Fruit fly (Drosophila melanogaster) whole organism, embryonic: ENCODE results near the gene Pax.

Experiments
- Abd-B ChIP-seq: fragments of 200-800 bp; sonication (Bioruptor generic); optimal IDR thresholded peaks from 2 replicates; lab custom pipeline; 2018; ENCODE audit warnings: missing biosample characterization, mild to moderate bottlenecking, missing genetic modification characterization, moderate library complexity
- CG10267 ChIP-seq: fragments of 200-800 bp; sonication (Bioruptor generic); optimal IDR thresholded peaks from 2 replicates; lab custom pipeline; 2018; ENCODE audit warnings: missing biosample characterization, mild to moderate bottlenecking, missing genetic modification characterization, moderate library complexity
- CG12236 ChIP-seq: fragments of 200-800 bp; sonication (Bioruptor generic); optimal IDR thresholded peaks from 2 replicates; lab custom pipeline; 2016; ENCODE audit warnings: missing biosample characterization, missing genetic modification characterization
- CG12769 ChIP-seq: fragments of 200-800 bp; sonication (Bioruptor generic); optimal IDR thresholded peaks from 2 replicates; lab custom pipeline; 2019; ENCODE audit warnings: missing biosample characterization, mild to moderate bottlenecking, missing genetic modification characterization, moderate library complexity
- CG15479 ChIP-seq: fragments of 200-800 bp; sonication (Bioruptor generic); optimal IDR thresholded peaks from 3 replicates; lab custom pipeline; 2019; ENCODE audit warnings: missing biosample characterization, mild to moderate bottlenecking, missing genetic modification characterization, moderate library complexity
- CG1647 ChIP-seq: fragments of 200-800 bp; sonication (Bioruptor generic); optimal IDR thresholded peaks from 3 replicates; lab custom pipeline; 2016; ENCODE audit warnings: missing biosample characterization, missing genetic modification characterization
- CG16863 ChIP-seq: fragments of 200-800 bp; sonication (Bioruptor generic); optimal IDR thresholded peaks from 3 replicates; lab custom pipeline; 2016; ENCODE audit warnings: missing biosample characterization, missing genetic modification characterization
- CG17359 ChIP-seq: fragments of 200-800 bp; sonication (Bioruptor generic); optimal IDR thresholded peaks from 3 replicates; lab custom pipeline; 2018; ENCODE audit warnings: missing biosample characterization, mild to moderate bottlenecking, missing genetic modification characterization, moderate library complexity
- CG18599 ChIP-seq: fragments of 200-800 bp; sonication (Bioruptor generic); optimal IDR thresholded peaks from 3 replicates; lab custom pipeline; 2017; ENCODE audit warnings: missing biosample characterization, missing genetic modification characterization, mild to moderate bottlenecking, moderate library complexity, missing genetic modification reagents
- CG2678 ChIP-seq: fragments of 200-800 bp; sonication (Bioruptor generic); optimal IDR thresholded peaks from 3 replicates; lab custom pipeline; 2019; ENCODE audit warnings: missing biosample characterization, mild to moderate bottlenecking, missing genetic modification characterization, moderate library complexity
- CG30020 ChIP-seq: fragments of 200-800 bp; optimal IDR thresholded peaks from 2 replicates; lab custom pipeline; 2019; ENCODE audit warnings: missing biosample characterization, mild to moderate bottlenecking, missing genetic modification characterization, moderate library complexity
- CG3065 ChIP-seq: fragments of 200-800 bp; sonication (Bioruptor generic); optimal IDR thresholded peaks from 2 replicates; lab custom pipeline; 2016; ENCODE audit warnings: missing biosample characterization, missing genetic modification characterization
- CG32532 ChIP-seq: fragments of 200-800 bp; sonication (Bioruptor generic); IDR thresholded peaks from 2 replicates; pipeline ENCODE4 v1.3.6; 2022; ENCODE audit warnings: missing biosample characterization, missing genetic modification characterization
- CG6791 ChIP-seq: fragments of 200-800 bp; sonication (Bioruptor generic); IDR thresholded peaks from 3 replicates; pipeline ENCODE4 v1.3.6; 2022; ENCODE audit warnings: missing biosample characterization, missing genetic modification characterization; ENCODE audit not compliant: partially characterized antibody
- CG7928 ChIP-seq: fragments of 200-800 bp; sonication (Bioruptor generic); optimal IDR thresholded peaks from 2 replicates; lab custom pipeline; 2017; ENCODE audit warnings: missing biosample characterization, mild to moderate bottlenecking, missing genetic modification characterization
- CG9876 ChIP-seq: fragments of 200-800 bp; sonication (Bioruptor generic); optimal IDR thresholded peaks from 2 replicates; lab custom pipeline; 2016; ENCODE audit warnings: missing biosample characterization, missing genetic modification characterization
- CrebB ChIP-seq: fragments of 200-800 bp; sonication (Bioruptor generic); optimal IDR thresholded peaks from 3 replicates; lab custom pipeline; 2018; ENCODE audit warnings: missing biosample characterization, mild to moderate bottlenecking, missing genetic modification characterization
- Dll ChIP-seq: fragments of 200-800 bp; sonication (Bioruptor generic); IDR thresholded peaks from 4 replicates; pipeline ENCODE4 v1.3.6; 2022; ENCODE audit warnings: missing biosample characterization, missing genetic modification characterization; ENCODE audit not compliant: partially characterized antibody
- Doc2 ChIP-seq: fragments of 200-800 bp; sonication (Bioruptor generic); IDR thresholded peaks from 2 replicates; pipeline ENCODE4 v1.3.6; 2022; ENCODE audit warnings: missing biosample characterization, missing genetic modification characterization
- ERR ChIP-seq: fragments of 200-800 bp; sonication (Bioruptor generic); optimal IDR thresholded peaks from 2 replicates; lab custom pipeline; 2016; ENCODE audit warnings: missing biosample characterization, missing genetic modification characterization
- Elba2 ChIP-seq: fragments of 200-800 bp; sonication (Bioruptor generic); optimal IDR thresholded peaks from 3 replicates; lab custom pipeline; 2016; ENCODE audit warnings: missing biosample characterization, missing genetic modification characterization
- MBD-R2 ChIP-seq: fragments of 200-800 bp; sonication (Bioruptor generic); IDR thresholded peaks from 2 replicates; pipeline ENCODE4 v1.3.6; 2022; ENCODE audit warnings: missing biosample characterization, missing genetic modification characterization
- Oaz ChIP-seq: fragments of 200-800 bp; sonication (Bioruptor generic); IDR thresholded peaks from 2 replicates; pipeline ENCODE4 v1.3.6; 2022; ENCODE audit warnings: missing biosample characterization, missing genetic modification characterization
- Side ChIP-seq: fragments of 200-800 bp; sonication (Bioruptor generic); optimal IDR thresholded peaks from 2 replicates; lab custom pipeline; 2016; ENCODE audit warnings: missing biosample characterization, missing genetic modification characterization
- Xrp1 ChIP-seq: fragments of 200-800 bp; sonication (Bioruptor generic); IDR thresholded peaks from 2 replicates; pipeline ENCODE4 v1.3.6; 2022; ENCODE audit warnings: missing biosample characterization, missing genetic modification characterization
- caup ChIP-seq: fragments of 200-800 bp; sonication (Bioruptor generic); optimal IDR thresholded peaks from 3 replicates; lab custom pipeline; 2017; ENCODE audit warnings: missing biosample characterization, mild to moderate bottlenecking, missing genetic modification characterization, moderate library complexity; ENCODE audit not compliant: severe bottlenecking
- corto ChIP-seq: fragments of 200-800 bp; sonication (Bioruptor generic); optimal IDR thresholded peaks from 2 replicates; lab custom pipeline; 2016; ENCODE audit warnings: missing biosample characterization, mild to moderate bottlenecking, missing genetic modification characterization, moderate library complexity
- crc ChIP-seq: fragments of 200-800 bp; sonication (Bioruptor generic); optimal IDR thresholded peaks from 2 replicates; lab custom pipeline; 2016; ENCODE audit warnings: missing biosample characterization, missing genetic modification characterization
- crol ChIP-seq: fragments of 200-800 bp; sonication (Bioruptor generic); IDR thresholded peaks from 2 replicates; pipeline ENCODE4 v1.3.6; 2022; ENCODE audit warnings: missing biosample characterization, missing genetic modification characterization
- dati ChIP-seq: fragments of 200-800 bp; sonication (Bioruptor generic); IDR thresholded peaks from 2 replicates; pipeline ENCODE4 v1.3.6; 2022; ENCODE audit warnings: missing biosample characterization, missing genetic modification characterization
- disco-r ChIP-seq: fragments of 200-800 bp; sonication (Bioruptor generic); optimal IDR thresholded peaks from 2 replicates; lab custom pipeline; 2016; ENCODE audit warnings: missing biosample characterization, missing genetic modification characterization
- dpn ChIP-seq, 2 experiments: fragments of 200-800 bp; sonication (Bioruptor generic); optimal IDR thresholded peaks; 3 replicates each; lab custom pipeline; 2016; ENCODE audit warnings: missing biosample characterization in 2 of 2, missing genetic modification characterization in 2 of 2
- en ChIP-seq: fragments of 200-800 bp; sonication (Bioruptor generic); optimal IDR thresholded peaks from 2 replicates; lab custom pipeline; 2016; ENCODE audit warnings: missing biosample characterization, missing genetic modification characterization
- kah ChIP-seq: fragments of 200-800 bp; sonication (Bioruptor generic); optimal IDR thresholded peaks from 2 replicates; lab custom pipeline; 2018; ENCODE audit warnings: missing biosample characterization, mild to moderate bottlenecking, missing genetic modification characterization
- mld ChIP-seq: fragments of 200-800 bp; sonication (Bioruptor generic); IDR thresholded peaks from 3 replicates; pipeline ENCODE4 v1.3.6; 2022; ENCODE audit warnings: missing biosample characterization, missing genetic modification characterization; ENCODE audit not compliant: partially characterized antibody
- otp ChIP-seq: fragments of 200-800 bp; sonication (Bioruptor generic); IDR thresholded peaks from 3 replicates; pipeline ENCODE4, ENCODE4 v1.3.6; 2022; ENCODE audit warnings: missing biosample characterization, missing genetic modification characterization
- p53 ChIP-seq: fragments of 200-800 bp; sonication (Bioruptor generic); optimal IDR thresholded peaks from 2 replicates; lab custom pipeline; 2016; ENCODE audit warnings: missing biosample characterization, missing genetic modification characterization
- pan ChIP-seq, 4 experiments: fragments of >200 bp in 3 of 4; fragments of 200-800 bp in 1 of 4; sonication (Bioruptor generic) in 1 of 4; optimal IDR thresholded peaks in 3 of 4; IDR thresholded peaks in 1 of 4; 2 replicates each; pipeline versions ENCODE4 v1.3.6 to Lab custom; 2017 to 2022; ENCODE audit warnings: missing biosample characterization in 2 of 4, missing genetic modification characterization in 2 of 4, mixed read lengths in 1 of 4
- pum ChIP-seq: fragments of 200-800 bp; sonication (Bioruptor generic); optimal IDR thresholded peaks from 2 replicates; lab custom pipeline; 2016; ENCODE audit warnings: missing biosample characterization, missing genetic modification characterization
- sd ChIP-seq: fragments of 200-800 bp; sonication (Bioruptor generic); optimal IDR thresholded peaks from 3 replicates; lab custom pipeline; 2018; ENCODE audit warnings: missing biosample characterization, mild to moderate bottlenecking, missing genetic modification characterization, moderate library complexity
- sim ChIP-seq: fragments of 200-800 bp; sonication (Bioruptor generic); IDR thresholded peaks from 2 replicates; pipeline ENCODE4 v1.3.6; 2022; ENCODE audit warnings: missing biosample characterization, missing genetic modification characterization
- stwl ChIP-seq: fragments of 200-800 bp; sonication (Bioruptor generic); optimal IDR thresholded peaks from 3 replicates; lab custom pipeline; 2018; ENCODE audit warnings: missing biosample characterization, mild to moderate bottlenecking, missing genetic modification characterization, moderate library complexity
- trh ChIP-seq: fragments of 200-800 bp; sonication (Bioruptor generic); optimal IDR thresholded peaks from 2 replicates; lab custom pipeline; 2016; ENCODE audit warnings: missing biosample characterization, missing genetic modification characterization
- ttk ChIP-seq: fragments of 200-800 bp; sonication (Bioruptor generic); IDR thresholded peaks from 2 replicates; pipeline ENCODE4 v2.1.2; 2022; ENCODE audit warnings: missing biosample characterization, missing genetic modification characterization
- vnd ChIP-seq: fragments of 200-800 bp; sonication (Bioruptor generic); IDR thresholded peaks from 3 replicates; pipeline ENCODE4 v1.3.6; 2022; ENCODE audit warnings: missing biosample characterization, missing genetic modification characterization; ENCODE audit not compliant: partially characterized antibody
- wek ChIP-seq: fragments of 200-800 bp; sonication (Bioruptor generic); optimal IDR thresholded peaks from 3 replicates; lab custom pipeline; 2018; ENCODE audit warnings: missing biosample characterization, mild to moderate bottlenecking, missing genetic modification characterization, moderate library complexity
- zen2 ChIP-seq: fragments of 200-800 bp; sonication (Bioruptor generic); IDR thresholded peaks from 3 replicates; pipeline ENCODE4 v1.3.6; 2022; ENCODE audit warnings: missing biosample characterization, missing genetic modification characterization; ENCODE audit not compliant: partially characterized antibody

Gene Pax

dm6 chr2L:19452535-19453317 is 26.3 kb upstream of the Pax start (continued):
- no peak for TF ChIP-seq CG10267 (tag; lab: Kevin White, UChicago)
- no peak for TF ChIP-seq CG1647 (GFP tag; lab: Kevin White, UChicago)
- no peak for TF ChIP-seq dati
- TF ChIP-seq trh (GFP tag; lab: Kevin White, UChicago): no peak
- no peak for TF ChIP-seq pum (GFP tag; lab: Kevin White, UChicago)
- TF ChIP-seq otp: no peak
- TF ChIP-seq CG18599 (GFP tag; lab: Kevin White, UChicago): peak; percentile 32
- no peak for TF ChIP-seq CG3065 (GFP tag; lab: Kevin White, UChicago)
- no peak for TF ChIP-seq vnd (GFP tag; lab: Robert Waterston, UW)
- no peak for TF ChIP-seq Oaz
- no peak for TF ChIP-seq corto (GFP tag; lab: Kevin White, UChicago)
- TF ChIP-seq zen2 (GFP tag; lab: Robert Waterston, UW): no peak; the same call in 2 of the 3 replicates
- peak; percentile 17 to 38 for TF ChIP-seq dpn (GFP tag; optimal IDR thresholded peaks at IDR 0.05; lab: Kevin White, UChicago)

- TF ChIP-seq Doc2 (GFP tag; lab: Robert Waterston, UW) (peak; percentile 83), ttk (GFP tag; lab: Robert Waterston, UW) (peak; percentile 86), sim (GFP tag; lab: Robert Waterston, UW) (peak; percentile 64; the same call in 1 of the 2 replicates), CG7928 (GFP tag; lab: Kevin White, UChicago) (peak; percentile 71), CG3065 (GFP tag; lab: Kevin White, UChicago) (peak; percentile 85), pan (optimal IDR thresholded peaks at IDR 0.05; lab: Kevin White, UChicago) (no peak), pan (GFP tag; optimal IDR thresholded peaks at IDR 0.05 in 1 of 2, IDR thresholded peaks at IDR 0.05 in 1 of 2) (peak in 1 of 2 experiments; percentile 93), caup (GFP tag; lab: Kevin White, UChicago) (peak; percentile 92), Dll (GFP tag; lab: Robert Waterston, UW) (peak; percentile 47; the same call in 2 of the 4 replicates), kah (GFP tag; lab: Kevin White, UChicago) (peak; percentile 53), sd (peak; percentile 98), MBD-R2 (GFP tag; lab: Robert Waterston, UW) (peak; percentile 98), mld (GFP tag; lab: Robert Waterston, UW) (no peak), CG12236 (GFP tag; lab: Kevin White, UChicago) (peak; percentile 84), CG16863 (GFP tag; lab: Kevin White, UChicago) (peak; percentile 86), crc (GFP tag; lab: Kevin White, UChicago) (peak; percentile 85), CG6791 (GFP tag; lab: Robert Waterston, UW) (no peak), CG32532 (GFP tag; lab: Robert Waterston, UW) (peak; percentile 95), CG9876 (peak; percentile 93), Side (GFP tag; lab: Kevin White, UChicago) (peak; percentile 91), CG12769 (peak; percentile 96), CG17359 (tag; lab: Kevin White, UChicago) (peak; percentile 85), CG30020 (tag; lab: Kevin White, UChicago) (peak; percentile 78), p53 (peak; percentile 88), Xrp1 (GFP tag; lab: Robert Waterston, UW) (peak; percentile 94), CG2678 (tag; lab: Kevin White, UChicago) (peak; percentile 90), crol (no peak; the same call in 1 of the 2 replicates), disco-r (GFP tag; lab: Kevin White, UChicago) (peak; percentile 87), en (peak; percentile 64), Abd-B (GFP tag; lab: Kevin White, UChicago) (peak; percentile 94), wek (peak; percentile 46), ERR (GFP tag; lab: Kevin White, UChicago) (peak; percentile 87), stwl (peak; percentile 89), CG15479 (GFP tag; lab: Kevin White, UChicago) (peak; percentile 93), Elba2 (GFP tag; lab: Kevin White, UChicago) (peak; percentile 84), CrebB (tag; lab: Kevin White, UChicago) (peak; percentile 80)
These were observed 18.3 kb upstream of the Pax start, which contains the start of gene Hs2st for dm6 chr2L:19444734-19445140. Gene Hs2st (minus strand): TSS chr2L:19444750.
